Worm (Caenorhabditis elegans): ENCODE results near the gene dylt-3.

dylt-3 gene

ce11 chrII:8144543-8144942, 37.0 kb upstream of the dylt-3 start, which contains the start of gene F10B5.2 (continued):
- TF ChIP-seq snpc-3.4 (tag; optimal IDR thresholded peaks at IDR 0.05) (peak; percentile 63), ZK185.1 (tag; optimal IDR thresholded peaks at IDR 0.05; ENCODE audit: poor library complexity, severe bottlenecking) (no peak), athp-1 (tag; optimal IDR thresholded peaks at IDR 0.05) (peak; percentile 8), F37B4.10 (GFP tag; IDR thresholded peaks at IDR 0.05) (no peak), snpc-1.3 (tag; optimal IDR thresholded peaks at IDR 0.05; ENCODE audit: insufficient read depth) (peak; percentile 60), ztf-18 (tag; optimal IDR thresholded peaks at IDR 0.05) (no peak), pbrm-1 (GFP tag; IDR thresholded peaks at IDR 0.05) (no peak), him-1 (tag; optimal IDR thresholded peaks at IDR 0.05) (peak; percentile 44), hrde-1 (tag; optimal IDR thresholded peaks at IDR 0.05; ENCODE audit: borderline replicate concordance) (peak; percentile 37), ztf-26 (tag; optimal IDR thresholded peaks at IDR 0.05) (no peak), chd-7 (tag; optimal IDR thresholded peaks at IDR 0.05) (no peak), madf-3 (GFP tag; IDR thresholded peaks at IDR 0.05) (peak; percentile 51; the same call in 1 of the 2 replicates), F57C9.4 (tag; optimal IDR thresholded peaks at IDR 0.05) (no peak), atf-7 (tag; optimal IDR thresholded peaks at IDR 0.05) (peak; percentile 7), B0019.2 (GFP tag; conservative IDR thresholded peaks at IDR 0.05) (no peak), let-526 (GFP tag; IDR thresholded peaks at IDR 0.05) (no peak), mes-4 (tag; optimal IDR thresholded peaks at IDR 0.05) (no peak), ccch-3 (GFP tag; optimal IDR thresholded peaks at IDR 0.05) (no peak), lag-1 (GFP tag; IDR thresholded peaks at IDR 0.05) (no peak), ceh-100 (GFP tag; IDR thresholded peaks at IDR 0.05) (peak; percentile 22; the same call in 1 of the 2 replicates), aptf-2 (GFP tag; conservative IDR thresholded peaks at IDR 0.05) (no peak), ekl-4 (GFP tag; IDR thresholded peaks at IDR 0.05) (peak; percentile 58; the same call in 1 of the 2 replicates)

ce11 chrII:8149930-8150329, 31.6 kb upstream of the dylt-3 start, which contains the start of gene F10B5.3:
TSS of gene F10B5.3 (minus strand) at chrII:8150030.
- TF ChIP-seq unc-62 (GFP tag; optimal IDR thresholded peaks at IDR 0.05) (no peak), ceh-58 (GFP tag; IDR thresholded peaks at IDR 0.05) (no peak), let-607 (tag; optimal IDR thresholded peaks at IDR 0.05) (no peak), ets-4 (GFP tag; optimal IDR thresholded peaks at IDR 0.05) (no peak), ztf-26 (tag; optimal IDR thresholded peaks at IDR 0.05) (no peak), tlf-1 (GFP tag; optimal IDR thresholded peaks at IDR 0.05) (no peak), rec-8 (tag; optimal IDR thresholded peaks at IDR 0.05) (no peak), efl-1 (GFP tag; optimal IDR thresholded peaks at IDR 0.05) (no peak), Y79H2A.3 (GFP tag; conservative IDR thresholded peaks at IDR 0.05) (no peak)

- TF ChIP-seq lsy-27 (tag; optimal IDR thresholded peaks at IDR 0.05; ENCODE audit: borderline replicate concordance, insufficient read depth) (no peak), Y79H2A.3 (GFP tag; conservative IDR thresholded peaks at IDR 0.05) (no peak), hlh-12 (tag; optimal IDR thresholded peaks at IDR 0.05) (no peak), ets-4 (GFP tag; optimal IDR thresholded peaks at IDR 0.05) (no peak), mcd-1 (GFP tag; IDR thresholded peaks at IDR 0.05) (no peak), snpc-1.3 (tag; optimal IDR thresholded peaks at IDR 0.05; ENCODE audit: insufficient read depth) (no peak), egl-44 (GFP tag; IDR thresholded peaks at IDR 0.05) (no peak), ztf-28 (GFP tag; IDR thresholded peaks at IDR 0.05) (no peak), him-1 (tag; optimal IDR thresholded peaks at IDR 0.05) (no peak), zfh-2 (GFP tag; conservative IDR thresholded peaks at IDR 0.05) (no peak), T26A5.8 (tag; optimal IDR thresholded peaks at IDR 0.05) (no peak), lin-40 (tag; optimal IDR thresholded peaks at IDR 0.05) (no peak)
Measured at ce11 chrII:8152711-8153325, 28.7 kb upstream of the dylt-3 start.

Measured in whole organism, young adult.